Worm (Caenorhabditis elegans) whole organism, young adult: ENCODE data around the gene F56H9.6.

Source experiments
- B0019.2 ChIP-seq: fragments of 200-800 bp; sonication (Bioruptor generic); conservative IDR thresholded peaks from 2 replicates; pipeline ENCODE4 v1.3.6; 2022; ENCODE audit warnings: missing genetic modification reagents, missing genetic modification characterization, missing compliant biosample characterization
- B0261.1 ChIP-seq: sonication (generic microtip); optimal IDR thresholded peaks from 2 replicates; lab custom pipeline; 2016; ENCODE audit warnings: mild to moderate bottlenecking, missing genetic modification characterization, moderate library complexity, missing compliant biosample characterization
- F23B12.7 ChIP-seq: sonication (generic microtip); optimal IDR thresholded peaks from 2 replicates; lab custom pipeline; 2017; ENCODE audit warnings: missing genetic modification characterization, mild to moderate bottlenecking, missing compliant biosample characterization, antibody characterized with exemption, moderate library complexity; ENCODE audit not compliant: insufficient read depth
- F37B4.10 ChIP-seq: fragments of 200-800 bp; sonication (Bioruptor generic); IDR thresholded peaks from 2 replicates; pipeline ENCODE4 v1.3.6; 2022; ENCODE audit warnings: missing genetic modification characterization, missing compliant biosample characterization
- F52B5.7 ChIP-seq: sonication (generic microtip); optimal IDR thresholded peaks from 2 replicates; lab custom pipeline; 2016; ENCODE audit warnings: mild to moderate bottlenecking, missing genetic modification characterization, missing compliant biosample characterization
- Y53F4B.3 ChIP-seq: fragments of 200-800 bp; sonication (Bioruptor generic); IDR thresholded peaks from 2 replicates; pipeline ENCODE4 v1.3.6; 2022; ENCODE audit warnings: missing genetic modification reagents, missing genetic modification characterization, missing compliant biosample characterization
- Y56A3A.18 ChIP-seq: fragments of 200-800 bp; sonication (Bioruptor generic); IDR thresholded peaks from 2 replicates; pipeline ENCODE4 v1.3.6; 2022; ENCODE audit warnings: missing genetic modification reagents, missing genetic modification characterization, missing compliant biosample characterization
- Y95B8A.8 ChIP-seq: fragments of 200-800 bp; sonication (Bioruptor generic); IDR thresholded peaks from 2 replicates; pipeline ENCODE4 v1.3.6; 2022; ENCODE audit warnings: missing genetic modification reagents, missing genetic modification characterization, missing compliant biosample characterization
- ZK185.1 ChIP-seq: sonication (generic microtip); optimal IDR thresholded peaks from 2 replicates; lab custom pipeline; 2016; ENCODE audit warnings: mild to moderate bottlenecking, missing genetic modification characterization, missing compliant biosample characterization; ENCODE audit not compliant: poor library complexity, severe bottlenecking
- akir-1 ChIP-seq: fragments of 200-800 bp; sonication (Bioruptor generic); optimal IDR thresholded peaks from 2 replicates; lab custom pipeline; 2018; ENCODE audit warnings: mild to moderate bottlenecking, missing genetic modification characterization, moderate library complexity, missing compliant biosample characterization
- atf-7 ChIP-seq: sonication (generic microtip); optimal IDR thresholded peaks from 2 replicates; lab custom pipeline; 2017; ENCODE audit warnings: mild to moderate bottlenecking, missing genetic modification characterization, missing compliant biosample characterization
- athp-1 ChIP-seq: sonication (generic microtip); optimal IDR thresholded peaks from 2 replicates; lab custom pipeline; 2017; ENCODE audit warnings: mild to moderate bottlenecking, missing genetic modification characterization, missing compliant biosample characterization
- attf-3 ChIP-seq: fragments of 200-800 bp; sonication (Bioruptor generic); conservative IDR thresholded peaks from 2 replicates; pipeline ENCODE4 v1.3.6; 2022; ENCODE audit warnings: missing genetic modification reagents, missing genetic modification characterization, missing compliant biosample characterization
- ccch-3 ChIP-seq: fragments of 200-800 bp; sonication (Bioruptor generic); optimal IDR thresholded peaks from 2 replicates; lab custom pipeline; 2018; ENCODE audit warnings: mild to moderate bottlenecking, missing genetic modification characterization, missing compliant biosample characterization
- ceh-27 ChIP-seq: fragments of 200-800 bp; sonication (Bioruptor generic); optimal IDR thresholded peaks from 2 replicates; lab custom pipeline; 2018; ENCODE audit warnings: mild to moderate bottlenecking, missing genetic modification characterization, moderate library complexity, missing compliant biosample characterization
- ceh-79 ChIP-seq: sonication (generic microtip); optimal IDR thresholded peaks from 2 replicates; lab custom pipeline; 2017; ENCODE audit warnings: mild to moderate bottlenecking, missing genetic modification characterization, missing compliant biosample characterization
- die-1 ChIP-seq: sonication (generic microtip); optimal IDR thresholded peaks from 2 replicates; lab custom pipeline; 2016; ENCODE audit warnings: missing genotype, mild to moderate bottlenecking, missing genetic modification characterization, missing compliant biosample characterization
- egl-18 ChIP-seq: fragments of 200-800 bp; sonication (Bioruptor generic); IDR thresholded peaks from 2 replicates; pipeline ENCODE4 v1.3.6; 2022; ENCODE audit warnings: missing genetic modification reagents, missing genetic modification characterization, missing compliant biosample characterization
- egl-44 ChIP-seq: fragments of 200-800 bp; sonication (Bioruptor generic); IDR thresholded peaks from 2 replicates; pipeline ENCODE4 v1.3.6; 2022; ENCODE audit warnings: missing genetic modification reagents, missing genetic modification characterization, missing compliant biosample characterization
- ekl-4 ChIP-seq: fragments of 200-800 bp; sonication (Bioruptor generic); IDR thresholded peaks from 2 replicates; pipeline ENCODE4 v1.3.6; 2022; ENCODE audit warnings: missing genetic modification reagents, missing genetic modification characterization, missing compliant biosample characterization
- fkh-3 ChIP-seq: sonication (generic microtip); optimal IDR thresholded peaks from 2 replicates; lab custom pipeline; 2016; ENCODE audit warnings: mild to moderate bottlenecking, missing genetic modification characterization, missing compliant biosample characterization
- hlh-12 ChIP-seq: sonication (generic microtip); optimal IDR thresholded peaks from 2 replicates; lab custom pipeline; 2016; ENCODE audit warnings: missing genetic modification characterization, missing compliant biosample characterization
- hrde-1 ChIP-seq: sonication (generic microtip); optimal IDR thresholded peaks from 2 replicates; lab custom pipeline; 2016; ENCODE audit warnings: missing genetic modification characterization, mild to moderate bottlenecking, missing compliant biosample characterization, moderate library complexity, missing genotype, missing genetic modification reagents, borderline replicate concordance
- let-607 ChIP-seq, 2 experiments: fragments of 200-800 bp in 1 of 2; sonication (Bioruptor generic) in 1 of 2; sonication (generic microtip) in 1 of 2; optimal IDR thresholded peaks; 2 replicates each; lab custom pipeline; 2016 to 2018; ENCODE audit warnings: mild to moderate bottlenecking in 2 of 2, missing compliant biosample characterization in 2 of 2, missing genetic modification characterization in 2 of 2, moderate library complexity in 2 of 2, missing genotype in 1 of 2
- lin-35 ChIP-seq, 3 experiments: fragments of 150-350 bp in 2 of 3; sonication (generic microtip) in 1 of 3; optimal IDR thresholded peaks; 2 replicates each; lab custom pipeline; 2014 to 2018; ENCODE audit warnings: missing biosample characterization in 3 of 3, missing genetic modification characterization in 3 of 3, missing genetic modification reagents in 3 of 3
- lin-54 ChIP-seq: fragments of 200-800 bp; sonication (Bioruptor generic); optimal IDR thresholded peaks from 2 replicates; lab custom pipeline; 2018; ENCODE audit warnings: mild to moderate bottlenecking, missing genetic modification characterization, missing compliant biosample characterization
- lsl-1 ChIP-seq: fragments of 200-800 bp; sonication (Bioruptor generic); optimal IDR thresholded peaks from 2 replicates; lab custom pipeline; 2018; ENCODE audit warnings: mild to moderate bottlenecking, missing genetic modification characterization, moderate library complexity, missing compliant biosample characterization
- madf-10 ChIP-seq: sonication (generic microtip); optimal IDR thresholded peaks from 2 replicates; lab custom pipeline; 2016; ENCODE audit warnings: mild to moderate bottlenecking, missing genetic modification characterization, missing compliant biosample characterization
- mxl-1 ChIP-seq: sonication (generic microtip); optimal IDR thresholded peaks from 2 replicates; lab custom pipeline; 2016; ENCODE audit warnings: missing genetic modification characterization, missing compliant biosample characterization
- nfyb-1 ChIP-seq: fragments of 200-800 bp; sonication (Bioruptor generic); IDR thresholded peaks from 2 replicates; pipeline ENCODE4 v1.3.6; 2022; ENCODE audit warnings: missing genetic modification reagents, missing genetic modification characterization, missing compliant biosample characterization
- nhr-179 ChIP-seq: sonication (generic microtip); optimal IDR thresholded peaks from 2 replicates; lab custom pipeline; 2016; ENCODE audit warnings: mild to moderate bottlenecking, missing genetic modification characterization, missing compliant biosample characterization
- nhr-80 ChIP-seq: sonication (generic microtip); optimal IDR thresholded peaks from 2 replicates; lab custom pipeline; 2016; ENCODE audit warnings: missing genetic modification characterization, missing compliant biosample characterization
- pha-4 ChIP-seq: fragments of 150-350 bp; sonication (generic microtip); optimal IDR thresholded peaks from 2 replicates; lab custom pipeline; 2014; ENCODE audit warnings: missing biosample characterization, missing genetic modification reagents, missing genetic modification characterization
- rcor-1 ChIP-seq: fragments of 200-800 bp; sonication (Bioruptor generic); IDR thresholded peaks from 2 replicates; pipeline ENCODE4 v1.3.6; 2022; ENCODE audit warnings: missing genetic modification reagents, missing genetic modification characterization, missing compliant biosample characterization
- repo-1 ChIP-seq: sonication (generic microtip); optimal IDR thresholded peaks from 2 replicates; lab custom pipeline; 2017; ENCODE audit warnings: mild to moderate bottlenecking, missing genetic modification characterization, missing compliant biosample characterization
- sea-2 ChIP-seq: fragments of 200-800 bp; sonication (Bioruptor generic); IDR thresholded peaks from 2 replicates; pipeline ENCODE4 v1.3.6; 2022; ENCODE audit warnings: missing genetic modification characterization, missing compliant biosample characterization
- somi-1 ChIP-seq: fragments of 200-800 bp; sonication (Bioruptor generic); optimal IDR thresholded peaks from 2 replicates; lab custom pipeline; 2018; ENCODE audit warnings: mild to moderate bottlenecking, missing genetic modification characterization, missing compliant biosample characterization
- tbx-9 ChIP-seq: sonication (generic microtip); optimal IDR thresholded peaks from 2 replicates; lab custom pipeline; 2016; ENCODE audit warnings: borderline replicate concordance, missing genetic modification characterization, inconsistent platforms, missing compliant biosample characterization
- unc-130 ChIP-seq: sonication (generic microtip); optimal IDR thresholded peaks from 2 replicates; lab custom pipeline; 2016; ENCODE audit warnings: missing genetic modification reagents, missing genetic modification characterization, missing compliant biosample characterization
- xnd-1 ChIP-seq: sonication (generic microtip); optimal IDR thresholded peaks from 2 replicates; lab custom pipeline; 2016; ENCODE audit warnings: missing genotype, missing genetic modification reagents, missing genetic modification characterization, missing compliant biosample characterization
- ztf-22 ChIP-seq: fragments of 200-800 bp; sonication (Bioruptor generic); optimal IDR thresholded peaks from 2 replicates; lab custom pipeline; 2018; ENCODE audit warnings: mild to moderate bottlenecking, missing genetic modification characterization, moderate library complexity, missing compliant biosample characterization
- ztf-28 ChIP-seq: fragments of 200-800 bp; sonication (Bioruptor generic); IDR thresholded peaks from 2 replicates; pipeline ENCODE4 v1.3.6; 2022; ENCODE audit warnings: missing genetic modification reagents, missing genetic modification characterization, missing compliant biosample characterization
- ztf-6 ChIP-seq: fragments of 200-800 bp; sonication (Bioruptor generic); IDR thresholded peaks from 2 replicates; pipeline ENCODE4 v1.3.6; 2022; ENCODE audit warnings: missing genetic modification reagents, missing genetic modification characterization, missing compliant biosample characterization

F56H9.6 gene

DNA sequence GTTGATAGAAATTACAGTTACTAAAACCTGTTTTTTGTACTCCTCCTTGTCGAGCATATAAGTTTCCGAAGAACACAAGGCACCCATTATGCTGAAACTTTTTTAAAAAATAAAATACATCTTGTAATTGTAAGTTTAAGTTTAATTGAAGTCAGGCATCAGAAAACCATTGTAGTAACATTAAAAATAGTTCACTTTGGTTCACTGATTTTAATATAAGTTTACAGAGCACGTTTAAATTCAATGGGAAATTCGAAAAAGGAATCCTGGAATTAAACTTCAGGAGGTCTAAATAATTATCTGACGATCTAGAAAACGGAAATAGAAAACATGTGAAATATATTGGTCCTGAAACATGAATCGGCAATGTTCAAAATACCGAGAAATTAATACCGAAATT, 10.7 kb upstream of the F56H9.6 start, which contains the start of gene gpa-8:
gpa-8 (minus strand) TSS at position 101 of the 400 bp plus-strand sequence.
- TF ChIP-seq lsl-1 (no peak), ekl-4 (GFP tag; lab: Robert Waterston, UW) (no peak), F23B12.7 (tag; lab: Kevin White, UChicago) (no peak), athp-1 (tag; lab: Kevin White, UChicago) (no peak), attf-3 (GFP tag; lab: Robert Waterston, UW) (no peak)

ce11 chrV:12637764-12638502, 8.3 kb upstream of the F56H9.6 start:
- TF ChIP-seq ztf-22 (GFP tag; lab: Kevin White, UChicago) (peak; percentile 31), ZK185.1 (tag; lab: Kevin White, UChicago) (peak; percentile 16), ccch-3 (GFP tag; lab: Kevin White, UChicago) (no peak), attf-3 (GFP tag; lab: Robert Waterston, UW) (no peak), nhr-80 (tag; lab: Kevin White, UChicago) (peak; percentile 70), rcor-1 (GFP tag; lab: Robert Waterston, UW) (peak; percentile 14; the same call in 1 of the 2 replicates), atf-7 (tag; lab: Kevin White, UChicago) (peak; percentile 0)

DNA sequence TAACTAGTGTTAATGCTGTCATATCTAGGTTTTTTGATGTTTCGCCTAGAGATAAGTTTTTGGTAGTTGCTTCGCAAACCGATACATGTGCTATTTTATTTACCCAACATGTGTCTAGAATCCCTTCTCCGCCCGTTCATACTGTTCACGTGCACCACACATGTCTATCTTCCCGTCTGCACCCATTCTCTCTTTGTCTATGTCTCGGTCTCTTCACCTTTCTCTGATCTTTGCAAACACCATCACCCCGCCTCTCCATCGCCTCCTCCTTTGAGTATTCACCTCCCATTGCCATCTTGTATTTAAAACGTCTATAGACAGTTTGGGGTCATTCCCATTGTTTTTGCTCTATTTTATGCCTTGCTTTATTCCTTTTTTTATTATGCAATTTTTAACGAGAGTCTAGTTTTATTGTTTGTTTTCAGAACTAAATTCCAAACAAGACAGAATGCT, 7.6 kb upstream of the F56H9.6 start, which contains the start of gene F56H9.2:
F56H9.2 (plus strand) TSS at position 426 of the 453 bp plus-strand sequence.
- TF ChIP-seq egl-18 (no peak), F52B5.7 (tag; lab: Kevin White, UChicago) (no peak), nfyb-1 (GFP tag; lab: Robert Waterston, UW) (peak; percentile 73), F23B12.7 (tag; lab: Kevin White, UChicago) (no peak), ceh-27 (GFP tag; lab: Kevin White, UChicago) (no peak), lin-54 (GFP tag; lab: Kevin White, UChicago) (no peak), repo-1 (tag; lab: Kevin White, UChicago) (no peak), F37B4.10 (GFP tag; lab: Robert Waterston, UW) (no peak), mxl-1 (tag; lab: Kevin White, UChicago) (no peak), die-1 (tag; lab: Kevin White, UChicago) (peak; percentile 5), rcor-1 (GFP tag; lab: Robert Waterston, UW) (0 out of 2 replicates have a peak, but pooled peaks have one; percentile 21), akir-1 (GFP tag; lab: Kevin White, UChicago) (no peak), ceh-79 (tag; lab: Kevin White, UChicago) (no peak), Y53F4B.3 (GFP tag; lab: Robert Waterston, UW) (no peak), Y56A3A.18 (GFP tag; lab: Robert Waterston, UW) (no peak), lin-35 (GFP tag; optimal IDR thresholded peaks at IDR 0.05; lab: Kevin White, UChicago) (peak in 1 of 3 experiments; percentile 18), xnd-1 (tag; lab: Kevin White, UChicago) (no peak), sea-2 (GFP tag; lab: Robert Waterston, UW) (no peak), nhr-179 (no peak), fkh-3 (no peak), ztf-22 (GFP tag; lab: Kevin White, UChicago) (peak; percentile 73), B0019.2 (GFP tag; lab: Robert Waterston, UW) (no peak), tbx-9 (no peak), hrde-1 (no peak), pha-4 (peak; percentile 39), egl-44 (GFP tag; lab: Robert Waterston, UW) (no peak), unc-130 (no peak), let-607 (tag; optimal IDR thresholded peaks at IDR 0.05; lab: Kevin White, UChicago) (no peak), somi-1 (GFP tag; lab: Kevin White, UChicago) (peak; percentile 7), hlh-12 (tag; lab: Kevin White, UChicago) (no peak), madf-10 (no peak), B0261.1 (tag; lab: Kevin White, UChicago) (no peak), Y95B8A.8 (no peak), ztf-28 (GFP tag; lab: Robert Waterston, UW) (no peak), ztf-6 (GFP tag; lab: Robert Waterston, UW) (no peak)
